Worm (Caenorhabditis elegans): Measurements from ENCODE around the gene ada-2.

ada-2 gene

DNA sequence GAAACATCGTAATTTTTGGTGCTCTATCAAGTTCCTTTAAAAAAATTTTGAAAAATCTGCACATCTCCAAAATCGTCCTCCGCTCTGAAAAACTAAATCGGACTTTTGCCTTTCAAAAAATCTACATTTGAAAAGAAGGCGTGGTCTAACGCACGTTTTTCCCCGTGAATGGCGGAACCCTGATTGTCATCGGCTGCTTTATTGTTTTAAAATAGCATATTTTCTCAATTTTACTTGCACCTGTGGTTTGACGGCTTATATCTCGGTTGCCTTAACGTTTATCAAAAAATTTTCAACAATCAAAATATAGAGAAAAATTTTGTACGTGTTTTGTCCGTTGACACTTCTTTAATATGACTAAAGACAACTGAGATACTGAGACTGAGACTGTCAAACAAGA is 20.1 kb upstream of the ada-2 start:
- TF ChIP-seq W03F9.2 (tag; optimal IDR thresholded peaks at IDR 0.05) (no peak), dao-5 (tag; optimal IDR thresholded peaks at IDR 0.05) (no peak)

DNA sequence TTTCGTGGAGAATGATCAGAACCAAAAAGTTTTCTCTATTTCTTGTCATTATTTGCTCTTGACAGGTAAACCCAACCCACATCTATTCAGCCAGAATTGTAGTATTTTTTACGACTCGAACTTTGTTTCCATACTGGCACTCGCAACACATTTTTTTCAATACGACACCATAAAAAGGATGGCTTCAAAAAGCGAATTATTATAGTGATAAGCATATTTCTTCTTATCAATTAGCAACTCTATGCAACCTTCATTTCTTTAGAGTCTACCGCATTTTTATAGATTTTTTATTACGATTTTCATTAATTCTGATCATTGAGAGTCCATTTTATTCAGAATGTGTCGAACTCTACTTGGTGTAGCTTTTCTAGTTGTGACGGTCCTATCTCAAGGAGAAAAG is 19.5 kb upstream of the ada-2 start, which contains the start of gene ctsa-3.1:
Gene ctsa-3.1 (plus strand): TSS at position 337 of the 400 bp plus-strand sequence.
- TF ChIP-seq dao-5 (tag; optimal IDR thresholded peaks at IDR 0.05) = no peak
- TF ChIP-seq him-1 (tag; optimal IDR thresholded peaks at IDR 0.05) = no peak
- no peak for TF ChIP-seq W03F9.2 (tag; optimal IDR thresholded peaks at IDR 0.05)

DNA sequence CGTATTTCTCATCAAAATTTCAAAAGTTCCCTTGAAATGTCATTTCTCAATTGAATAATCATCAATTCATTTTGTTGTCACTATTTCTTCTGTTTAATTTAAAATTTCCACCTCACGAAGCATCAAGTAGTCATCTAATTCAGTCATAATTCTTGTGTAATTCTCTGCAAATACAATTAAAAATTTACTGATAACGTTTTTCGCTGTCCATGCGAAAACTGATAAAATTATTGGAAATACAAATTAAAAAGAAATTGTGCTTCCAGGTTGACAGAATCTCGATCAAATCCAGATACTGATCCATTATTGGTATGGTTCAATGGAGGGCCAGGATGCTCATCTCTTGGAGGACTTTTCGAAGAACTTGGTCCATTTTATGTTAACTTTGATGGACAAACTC is 18.8 kb upstream of the ada-2 start:
- no peak for TF ChIP-seq him-1 (tag; optimal IDR thresholded peaks at IDR 0.05)
- no peak for TF ChIP-seq W03F9.2 (tag; optimal IDR thresholded peaks at IDR 0.05)

DNA sequence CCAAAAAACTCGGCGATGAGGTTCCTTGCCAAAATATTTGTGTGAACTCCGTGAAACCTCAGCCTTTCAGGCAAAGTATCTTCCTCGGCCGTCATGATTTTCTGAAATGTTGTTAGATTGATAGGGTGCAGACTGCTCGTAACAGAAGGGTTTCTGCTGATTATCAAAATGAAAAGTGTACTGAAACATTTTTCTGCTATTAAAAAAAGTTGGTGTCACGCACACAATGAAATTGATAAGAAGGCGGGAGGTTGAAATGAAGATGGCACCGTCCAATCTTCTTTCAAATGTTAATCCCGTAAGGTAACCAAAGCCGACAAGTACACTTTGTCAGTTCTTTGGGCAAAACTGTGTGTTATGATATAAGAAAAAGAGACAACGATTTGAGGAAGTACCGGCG is 15.1 kb upstream of the ada-2 start:
- TF ChIP-seq dao-5 (tag; optimal IDR thresholded peaks at IDR 0.05) = no peak

DNA sequence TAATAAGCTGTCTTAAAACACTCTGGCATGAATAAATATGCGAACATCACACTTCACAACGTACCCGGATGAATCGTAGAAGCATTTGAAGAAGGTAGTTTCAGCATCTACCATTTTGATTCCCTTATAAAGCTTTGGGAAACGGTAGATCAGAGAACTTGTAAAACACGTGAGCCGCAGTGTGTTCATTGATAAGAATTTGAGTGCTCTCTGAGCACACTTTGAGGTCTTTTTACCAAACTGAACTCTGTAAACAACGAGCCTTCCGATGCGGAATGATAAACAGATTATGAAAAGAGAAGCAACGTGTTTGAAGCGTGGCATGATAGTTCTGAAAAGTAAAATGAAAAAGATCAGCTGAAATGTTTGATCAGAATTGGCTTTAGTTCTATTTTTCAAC is 13.8 kb upstream of the ada-2 start, which contains the start of gene aqp-1:
Gene aqp-1 (minus strand): TSS at position 102 of the 400 bp plus-strand sequence.
- TF ChIP-seq dao-5 (tag; optimal IDR thresholded peaks at IDR 0.05) (no peak), W03F9.2 (tag; optimal IDR thresholded peaks at IDR 0.05) (no peak), him-1 (tag; optimal IDR thresholded peaks at IDR 0.05) (no peak)

DNA sequence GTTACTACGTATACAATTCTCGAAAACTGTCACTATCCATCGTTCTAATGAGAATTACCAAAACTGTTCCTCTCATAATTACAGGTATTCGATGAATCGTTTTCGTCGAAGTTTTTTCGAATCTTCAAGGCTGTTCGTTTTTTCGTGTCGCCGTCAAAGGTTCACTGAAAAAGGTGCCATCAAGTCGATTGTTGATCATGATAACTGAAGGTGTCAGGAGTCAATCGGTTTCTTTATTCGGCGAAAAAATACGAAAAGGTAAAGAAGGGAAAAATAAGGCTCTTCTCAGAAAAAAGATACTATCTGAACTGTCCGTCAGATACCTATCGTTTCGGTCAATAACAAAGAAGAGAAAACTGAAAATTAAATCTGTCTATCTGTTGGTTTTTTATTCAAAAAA is 13.3 kb upstream of the ada-2 start:
- no peak for TF ChIP-seq dao-5 (tag; optimal IDR thresholded peaks at IDR 0.05)
- TF ChIP-seq W03F9.2 (tag; optimal IDR thresholded peaks at IDR 0.05) = no peak
- no peak for TF ChIP-seq him-1 (tag; optimal IDR thresholded peaks at IDR 0.05)

DNA sequence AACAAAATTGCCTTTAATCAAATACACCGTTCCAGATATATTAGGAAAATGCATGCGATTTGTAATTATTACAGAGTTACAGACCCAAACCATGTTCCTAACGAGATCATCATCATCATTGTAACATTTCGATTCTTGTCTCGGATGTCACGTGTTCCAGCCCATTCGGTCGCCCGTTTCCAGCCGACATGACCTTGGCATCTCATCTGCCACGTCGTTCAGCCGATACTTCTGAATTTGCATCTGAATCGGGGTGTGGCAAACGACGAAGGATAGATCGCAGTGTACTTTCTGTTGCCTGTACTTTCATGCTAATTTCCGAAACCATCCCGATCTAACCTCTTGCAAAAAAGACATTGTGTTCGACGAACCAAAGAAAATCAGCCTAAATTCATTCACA is 12.4 kb upstream of the ada-2 start:
- TF ChIP-seq dao-5 (tag; optimal IDR thresholded peaks at IDR 0.05) (no peak), him-1 (tag; optimal IDR thresholded peaks at IDR 0.05) (no peak), W03F9.2 (tag; optimal IDR thresholded peaks at IDR 0.05) (no peak)

DNA sequence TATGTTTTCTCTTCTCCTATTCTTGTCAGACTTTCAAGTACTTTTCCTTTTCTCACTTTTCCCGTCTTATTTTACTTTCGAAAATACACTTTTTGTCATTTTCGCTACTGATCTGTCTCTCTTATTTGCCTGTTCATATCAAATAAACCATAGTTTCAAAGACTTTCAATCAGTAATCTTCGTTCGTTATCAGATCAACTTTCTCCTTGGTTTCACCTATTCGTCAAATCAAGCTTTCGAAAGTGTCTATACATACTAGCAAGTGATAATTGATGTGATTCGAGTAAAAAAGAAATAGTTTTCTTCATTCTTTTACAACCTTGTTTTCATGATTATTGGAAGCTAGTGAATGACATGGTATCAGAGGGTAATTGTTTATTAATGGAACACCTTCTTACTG is 9.3 kb upstream of the ada-2 start:
- TF ChIP-seq him-1 (tag; optimal IDR thresholded peaks at IDR 0.05) = no peak
- no peak for TF ChIP-seq dao-5 (tag; optimal IDR thresholded peaks at IDR 0.05)
- no peak for TF ChIP-seq W03F9.2 (tag; optimal IDR thresholded peaks at IDR 0.05)

DNA sequence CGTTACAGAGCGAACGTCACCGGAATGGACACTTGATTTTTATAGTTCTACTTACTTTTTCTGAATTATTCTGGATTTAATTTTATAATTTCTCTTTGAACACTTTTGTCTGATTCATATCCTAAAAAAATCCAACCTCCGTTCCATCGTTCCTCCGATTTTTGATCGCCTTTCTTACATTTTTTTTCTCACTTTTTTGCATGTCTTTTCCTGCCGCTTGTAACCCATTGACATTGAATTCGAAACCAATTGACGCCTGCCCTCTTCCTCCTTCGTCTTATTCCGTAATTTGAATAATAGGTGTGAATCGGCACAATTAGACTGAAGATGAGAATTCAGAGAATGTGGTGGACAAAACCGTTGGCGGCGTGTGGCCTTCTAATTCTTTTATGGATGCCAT is 6.5 kb upstream of the ada-2 start, which contains the start of gene skpo-3:
Gene skpo-3 (plus strand): TSS at position 301 of the 400 bp plus-strand sequence.
- TF ChIP-seq him-1 (tag; optimal IDR thresholded peaks at IDR 0.05) (no peak), W03F9.2 (tag; optimal IDR thresholded peaks at IDR 0.05) (no peak), dao-5 (tag; optimal IDR thresholded peaks at IDR 0.05) (no peak)

DNA sequence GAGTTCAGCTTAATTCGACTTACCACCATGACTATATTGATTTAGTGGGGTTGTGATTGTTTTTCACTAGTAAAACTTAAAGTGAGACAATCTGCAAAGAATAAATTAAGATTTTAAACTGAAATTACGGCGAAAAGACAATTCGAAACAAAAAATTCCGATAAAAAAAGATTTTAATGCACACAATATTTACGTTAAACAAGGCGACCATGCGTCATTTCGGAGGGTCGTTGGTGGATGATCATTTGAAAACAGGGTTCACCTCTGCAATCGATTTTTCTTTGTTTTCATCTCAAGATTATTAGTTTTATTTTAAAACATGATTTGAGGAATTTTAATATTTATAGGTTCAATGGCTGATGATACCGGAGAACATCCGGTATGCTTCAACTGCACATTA is 1.0 kb downstream of the ada-2 start, which contains the start of gene lsm-4:
Gene lsm-4 (minus strand): TSS at position 91 of the 400 bp plus-strand sequence.
- TF ChIP-seq him-1 (tag; optimal IDR thresholded peaks at IDR 0.05) (no peak), W03F9.2 (tag; optimal IDR thresholded peaks at IDR 0.05) (no peak), dao-5 (tag; optimal IDR thresholded peaks at IDR 0.05) (no peak)

DNA sequence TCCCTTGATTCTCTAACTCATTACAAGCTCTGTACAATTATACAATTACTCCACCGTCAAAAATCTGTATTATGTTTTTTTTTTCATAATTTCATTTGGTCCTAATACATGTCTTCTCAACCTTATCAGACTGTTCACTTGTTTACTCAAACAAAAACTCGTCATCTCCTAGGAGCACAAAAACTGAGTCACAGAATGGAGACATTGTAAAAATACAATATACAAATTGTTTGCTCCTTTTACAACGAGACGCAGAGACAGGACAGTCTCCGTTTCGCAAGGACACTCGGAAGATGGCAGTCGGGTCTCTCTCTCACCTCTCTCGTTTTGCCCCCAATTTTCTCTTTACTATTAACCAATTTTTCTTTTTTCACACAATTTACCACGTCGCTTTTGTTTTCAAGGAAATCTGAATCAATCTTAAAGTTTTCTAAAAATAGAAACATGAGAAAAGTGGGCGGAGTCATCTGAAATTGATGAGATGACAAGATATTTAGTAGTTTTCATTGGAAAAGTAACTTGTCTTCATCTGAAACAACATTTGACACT is 3.6 kb downstream of the ada-2 start, which contains the start of gene F32A5.8:
Gene F32A5.8 (plus strand): TSS at position 499 of the 549 bp plus-strand sequence.
- TF ChIP-seq dao-5 (tag; optimal IDR thresholded peaks at IDR 0.05) (no peak), him-1 (tag; optimal IDR thresholded peaks at IDR 0.05) (no peak), W03F9.2 (tag; optimal IDR thresholded peaks at IDR 0.05) (no peak)

DNA sequence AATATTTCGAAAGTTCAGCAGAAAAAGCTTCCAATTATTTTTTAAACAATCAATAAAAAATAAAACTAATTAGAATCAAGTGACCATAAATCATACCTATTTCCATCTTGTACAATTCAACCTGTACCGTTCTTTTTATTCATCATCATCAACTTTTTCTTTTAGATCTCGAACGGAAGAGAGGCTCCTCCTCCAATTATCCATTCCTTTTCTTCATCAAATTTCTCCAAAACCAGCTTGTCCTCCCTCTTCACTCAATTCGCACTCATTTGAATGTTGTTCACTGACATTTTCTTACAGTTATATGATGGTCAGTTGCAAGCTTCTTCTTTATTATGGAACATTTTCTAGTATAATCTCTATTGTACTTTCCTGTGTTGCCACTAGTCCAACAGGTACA is 9.8 kb downstream of the ada-2 start, which contains the start of gene C30G12.4:
Gene C30G12.4 (plus strand): TSS at position 301 of the 400 bp plus-strand sequence.
- no peak for TF ChIP-seq him-1 (tag; optimal IDR thresholded peaks at IDR 0.05)
- no peak for TF ChIP-seq W03F9.2 (tag; optimal IDR thresholded peaks at IDR 0.05)
- TF ChIP-seq dao-5 (tag; optimal IDR thresholded peaks at IDR 0.05) = no peak

DNA sequence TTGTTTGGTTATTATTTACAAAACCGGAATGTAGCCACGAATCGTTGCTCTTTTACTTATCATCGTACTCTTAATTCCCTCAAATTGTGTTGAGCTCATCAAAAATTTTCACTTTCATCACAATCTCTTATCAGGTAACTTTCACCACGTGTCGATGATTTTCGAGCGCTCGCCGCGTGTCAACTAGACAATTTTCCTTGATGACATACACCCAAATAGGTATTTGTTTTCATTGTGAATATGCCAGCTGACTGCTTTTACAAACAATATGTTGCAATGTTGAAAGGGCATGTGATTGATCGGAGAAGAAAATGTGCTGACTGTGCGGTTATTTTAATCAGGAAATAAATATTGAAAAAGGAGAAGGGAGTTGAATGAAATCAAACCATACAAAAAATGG is 12.6 kb downstream of the ada-2 start:
- TF ChIP-seq dao-5 (tag; optimal IDR thresholded peaks at IDR 0.05) (no peak), him-1 (tag; optimal IDR thresholded peaks at IDR 0.05) (no peak), W03F9.2 (tag; optimal IDR thresholded peaks at IDR 0.05) (no peak)

DNA sequence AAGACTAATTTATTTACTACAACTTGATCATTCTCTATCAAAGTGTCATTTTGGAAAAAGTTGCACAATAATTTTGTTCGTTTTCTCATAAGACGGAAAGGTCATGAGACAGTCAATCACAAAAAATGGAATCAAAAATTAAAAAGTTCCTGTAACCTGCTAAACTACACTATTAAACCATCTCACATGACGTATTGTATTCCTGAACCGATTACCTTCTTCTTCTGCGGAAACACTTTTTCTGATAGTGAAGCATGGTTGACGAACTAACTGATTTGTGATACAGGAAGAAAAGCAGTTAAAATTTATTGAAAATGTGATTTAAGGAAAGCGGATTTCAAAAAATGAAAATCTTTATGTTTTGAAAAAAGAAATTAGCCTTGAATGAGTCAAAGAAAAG is 17.7 kb downstream of the ada-2 start:
- TF ChIP-seq him-1 (tag; optimal IDR thresholded peaks at IDR 0.05) = no peak
- no peak for TF ChIP-seq dao-5 (tag; optimal IDR thresholded peaks at IDR 0.05)
- no peak for TF ChIP-seq W03F9.2 (tag; optimal IDR thresholded peaks at IDR 0.05)

DNA sequence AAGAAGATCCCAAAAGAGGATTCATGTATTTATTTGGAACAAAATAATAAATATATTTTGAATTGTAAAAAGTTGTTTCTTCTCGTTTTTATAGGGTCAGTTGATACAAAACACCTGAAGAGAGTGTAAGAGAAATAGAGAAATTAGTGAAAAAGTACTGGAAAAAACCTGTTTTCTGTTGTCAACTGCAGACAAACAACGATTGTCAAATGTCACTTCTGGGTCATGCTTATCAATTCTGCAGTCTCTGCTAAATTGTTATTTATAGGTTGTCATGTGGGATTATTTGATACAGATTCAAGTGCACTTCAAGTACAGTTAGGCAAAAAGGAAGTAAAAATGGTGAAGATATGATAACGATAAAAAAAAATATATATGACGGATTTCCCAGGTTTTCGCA is 20.5 kb downstream of the ada-2 start:
- TF ChIP-seq dao-5 (tag; optimal IDR thresholded peaks at IDR 0.05) = no peak
